ENCODE assay signal across 1 fruit fly cellular context in genomic region chrX:19120367-19120766, dm6.
TF ChIP-seq lines count a peak whose summit lies in the region.

No protein-coding gene starts in this region.

TF ChIP-seq in whole organism, embryonic, 481 proteins besides CTCF, POLR2A, EP300 and RAD21 (continued from another document):
- TF ChIP-seq ems (GFP tag; optimal IDR thresholded peaks at IDR 0.05; lab: Kevin White, UChicago) (no peak), CG30020 (tag; optimal IDR thresholded peaks at IDR 0.05; lab: Kevin White, UChicago) (no peak), CG15696 (tag; optimal IDR thresholded peaks at IDR 0.05; lab: Kevin White, UChicago) (peak; percentile 42), Ets65A (GFP tag; lab: Kevin White, UChicago) (peak; percentile 32), Meics (GFP tag; optimal IDR thresholded peaks at IDR 0.05; lab: Kevin White, UChicago) (no peak), CG15479 (GFP tag; optimal IDR thresholded peaks at IDR 0.05; lab: Kevin White, UChicago) (no peak), CG8478 (optimal IDR thresholded peaks at IDR 0.05; lab: Kevin White, UChicago) (no peak), dmrt11E (tag; optimal IDR thresholded peaks at IDR 0.05; lab: Kevin White, UChicago) (peak; percentile 0)
